Worm (Caenorhabditis elegans): ENCODE results near the gene ptb-1.

Gene ptb-1

DNA sequence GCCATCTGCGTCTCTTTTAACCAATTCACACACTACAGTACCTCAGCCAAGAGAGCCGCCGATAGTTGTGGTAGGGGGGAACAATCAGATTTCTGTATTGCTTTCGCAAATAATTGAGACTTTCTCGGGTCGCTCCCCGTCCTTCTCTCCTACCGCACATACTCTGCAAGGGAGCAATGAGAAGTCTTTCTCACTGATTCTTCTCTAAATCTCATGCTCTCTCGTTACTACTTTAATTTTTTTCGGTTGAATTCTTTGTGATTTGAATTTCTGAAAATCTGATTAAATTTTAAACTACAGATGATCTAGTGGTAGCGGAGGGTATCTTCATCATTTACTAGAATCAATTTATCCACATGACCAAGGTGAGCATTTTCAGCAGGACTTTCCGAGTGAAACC is at the start of gene ptb-1:
Gene ptb-1, plus strand, starts transcription at position 301 of the 400 bp plus-strand sequence.
- TF ChIP-seq Y116A8C.19 (tag; optimal IDR thresholded peaks at IDR 0.05; ENCODE audit: borderline replicate concordance), result no peak
- TF ChIP-seq efl-1 (optimal IDR thresholded peaks at IDR 0.05), result no peak
- no peak for TF ChIP-seq efl-1 (GFP tag; optimal IDR thresholded peaks at IDR 0.05 in 1 of 2)

DNA sequence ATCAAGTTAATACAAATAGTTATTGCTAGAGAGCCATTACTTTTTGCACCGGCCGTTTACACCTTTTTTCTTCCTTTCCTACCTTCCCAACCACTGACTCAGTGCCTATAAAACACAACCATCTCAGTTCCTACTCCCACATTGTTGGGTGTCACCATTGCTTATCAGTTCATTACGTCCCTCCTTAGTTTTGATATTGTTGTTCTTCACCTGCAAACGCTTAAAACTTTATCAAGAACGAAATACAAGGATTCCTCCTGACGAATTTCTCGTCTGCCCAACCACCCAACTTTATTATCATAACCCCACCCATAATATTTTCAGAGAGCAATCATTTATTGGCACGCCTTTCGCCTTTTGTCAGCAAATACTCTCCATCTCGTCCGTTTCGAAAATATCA is 48.3 kb upstream of the ptb-1 start:
- no peak for TF ChIP-seq fkh-4 (tag; optimal IDR thresholded peaks at IDR 0.05; ENCODE audit: borderline replicate concordance)
- peak; percentile 80 for TF ChIP-seq elt-2 (tag; optimal IDR thresholded peaks at IDR 0.05)
- TF ChIP-seq ama-1 (optimal IDR thresholded peaks at IDR 0.05), result no peak
- no peak for TF ChIP-seq aha-1 (tag; optimal IDR thresholded peaks at IDR 0.05)
- TF ChIP-seq pqm-1 (tag; optimal IDR thresholded peaks at IDR 0.05), result peak; percentile 11
- no peak for TF ChIP-seq efl-3 (GFP tag; optimal IDR thresholded peaks at IDR 0.05)
- no peak for TF ChIP-seq F16B12.6 (tag; optimal IDR thresholded peaks at IDR 0.05)
- no peak for TF ChIP-seq vab-15 (tag; optimal IDR thresholded peaks at IDR 0.05)
- TF ChIP-seq sox-4 (tag; optimal IDR thresholded peaks at IDR 0.05), result no peak
- TF ChIP-seq pag-3 (tag; optimal IDR thresholded peaks at IDR 0.05; ENCODE audit: borderline replicate concordance, insufficient read depth), result no peak
- peak; percentile 14 for TF ChIP-seq lin-14 (GFP tag; optimal IDR thresholded peaks at IDR 0.05)

DNA sequence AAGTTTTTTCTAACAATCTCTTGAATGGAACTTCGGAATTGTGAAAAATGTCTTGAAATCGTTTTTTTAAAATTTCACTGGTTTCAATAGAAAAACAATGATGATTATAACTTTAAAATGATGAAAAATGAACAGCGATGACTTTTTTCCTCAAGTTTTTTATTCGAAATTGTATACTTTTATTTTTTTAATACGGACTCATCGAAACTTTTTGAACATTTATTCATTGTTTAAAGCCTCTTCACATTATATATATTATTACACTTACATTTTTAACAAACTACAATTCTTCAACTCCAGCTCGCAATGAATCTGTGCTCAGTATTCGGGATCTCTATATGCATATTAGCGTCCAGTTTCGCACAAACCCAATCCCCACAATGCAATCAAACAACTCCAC is 47.4 kb upstream of the ptb-1 start, which contains the start of gene M28.8:
Gene M28.8, plus strand, starts transcription at position 301 of the 400 bp plus-strand sequence.
- TF ChIP-seq nhr-28 (tag; optimal IDR thresholded peaks at IDR 0.05) (no peak), unc-98 (GFP tag; IDR thresholded peaks at IDR 0.05) (no peak), ceh-88 (GFP tag; IDR thresholded peaks at IDR 0.05) (no peak), unc-130 (tag; optimal IDR thresholded peaks at IDR 0.05) (no peak), grh-1 (GFP tag; IDR thresholded peaks at IDR 0.05) (no peak), tbx-2 (tag; optimal IDR thresholded peaks at IDR 0.05) (no peak), lin-15B (tag; optimal IDR thresholded peaks at IDR 0.05) (no peak), sox-4 (tag; optimal IDR thresholded peaks at IDR 0.05) (no peak), lin-35 (GFP tag; optimal IDR thresholded peaks at IDR 0.05) (no peak), mab-9 (GFP tag; IDR thresholded peaks at IDR 0.05) (no peak), ceh-82 (tag; optimal IDR thresholded peaks at IDR 0.05) (no peak), ztf-11 (tag; optimal IDR thresholded peaks at IDR 0.05) (no peak), egl-13 (tag; optimal IDR thresholded peaks at IDR 0.05) (no peak), pax-3 (tag; optimal IDR thresholded peaks at IDR 0.05) (no peak), nhr-90 (tag; optimal IDR thresholded peaks at IDR 0.05; ENCODE audit: poor library complexity) (no peak)

DNA sequence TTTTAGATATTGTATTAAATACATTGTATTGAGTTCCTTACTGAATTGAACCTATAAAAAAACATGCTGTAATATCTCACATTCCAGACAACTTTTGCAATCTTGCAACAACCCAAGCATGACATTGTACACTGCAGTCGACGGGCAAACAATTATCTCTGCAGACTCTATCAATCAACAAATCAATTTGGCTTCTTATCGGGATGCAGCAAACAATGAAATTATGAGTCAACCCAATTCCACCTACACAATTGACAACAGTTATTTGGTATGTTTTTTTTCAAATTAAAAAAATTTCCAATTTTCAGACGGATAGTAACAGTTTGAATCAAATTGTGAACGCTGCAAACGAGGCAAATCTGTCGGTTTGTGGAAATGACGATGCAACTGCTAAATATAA is 44.5 kb upstream of the ptb-1 start:
- TF ChIP-seq pag-3 (tag; optimal IDR thresholded peaks at IDR 0.05; ENCODE audit: borderline replicate concordance, insufficient read depth), result no peak

DNA sequence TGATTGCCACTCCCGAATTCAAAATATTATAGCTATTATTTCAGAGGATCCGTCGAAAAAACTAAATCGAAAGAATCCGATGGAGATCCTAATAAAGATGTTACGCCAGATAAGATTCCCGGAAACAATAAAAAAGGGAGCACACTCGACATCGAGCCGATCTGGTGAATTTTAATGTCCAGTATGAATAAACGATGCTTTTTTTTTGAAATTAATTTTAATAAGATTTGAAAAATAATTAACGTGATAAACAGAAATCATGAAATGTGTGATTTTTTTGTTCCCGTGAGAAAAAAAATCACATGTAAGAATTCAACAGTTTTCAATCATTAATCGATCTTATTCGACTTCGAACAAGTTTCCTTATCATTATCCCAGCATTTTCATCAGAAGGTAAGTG is 36.3 kb upstream of the ptb-1 start, which contains the start of gene M28.9:
Gene M28.9, plus strand, starts transcription at position 301 of the 400 bp plus-strand sequence.
- TF ChIP-seq mef-2 (tag; optimal IDR thresholded peaks at IDR 0.05) (no peak), ceh-8 (GFP tag; optimal IDR thresholded peaks at IDR 0.05) (no peak), hlh-17 (GFP tag; optimal IDR thresholded peaks at IDR 0.05; ENCODE audit: borderline replicate concordance) (no peak), egl-27 (tag; optimal IDR thresholded peaks at IDR 0.05) (no peak), ztf-4 (tag; optimal IDR thresholded peaks at IDR 0.05) (no peak), pag-3 (tag; optimal IDR thresholded peaks at IDR 0.05; ENCODE audit: borderline replicate concordance, insufficient read depth) (no peak), ces-1 (GFP tag; optimal IDR thresholded peaks at IDR 0.05) (no peak), tbx-2 (tag; optimal IDR thresholded peaks at IDR 0.05) (no peak), ceh-88 (GFP tag; IDR thresholded peaks at IDR 0.05) (no peak), vab-15 (tag; optimal IDR thresholded peaks at IDR 0.05) (no peak), nhr-20 (tag; optimal IDR thresholded peaks at IDR 0.05) (no peak)
